Worm (Caenorhabditis elegans) whole organism, L1 larva: Measurements from ENCODE around the gene aqp-11.

Experiments used
- ama-1 ChIP-seq: fragments of 150-350 bp; optimal IDR thresholded peaks from 2 replicates; lab custom pipeline; 2014
- elt-2 ChIP-seq: sonication (generic microtip); optimal IDR thresholded peaks from 2 replicates; lab custom pipeline; 2016; ENCODE audit warnings: missing genetic modification characterization, mild to moderate bottlenecking, inconsistent platforms, missing compliant biosample characterization, missing genetic modification reagents
- lin-35 ChIP-seq, 2 experiments: fragments of 150-350 bp; optimal IDR thresholded peaks; 2 replicates each; lab custom pipeline; 2014; ENCODE audit warnings: missing biosample characterization in 2 of 2, missing genetic modification characterization in 2 of 2, missing genetic modification reagents in 2 of 2
- nhr-28 ChIP-seq: fragments of 150-350 bp; optimal IDR thresholded peaks from 2 replicates; lab custom pipeline; 2014; ENCODE audit warnings: missing biosample characterization, missing genetic modification characterization
- nhr-76 ChIP-seq: sonication (generic microtip); optimal IDR thresholded peaks from 2 replicates; lab custom pipeline; 2017; ENCODE audit warnings: missing biosample characterization, missing genetic modification characterization
- sptf-1 ChIP-seq: fragments of 150-350 bp; optimal IDR thresholded peaks from 2 replicates; lab custom pipeline; 2014; ENCODE audit warnings: missing biosample characterization, missing genetic modification characterization
- unc-62 ChIP-seq: fragments of 150-350 bp; optimal IDR thresholded peaks from 2 replicates; lab custom pipeline; 2014; ENCODE audit warnings: missing biosample characterization, missing genetic modification reagents, missing genetic modification characterization

ce11 chrIII:13656680-13657079 is 16.4 kb upstream of the aqp-11 start:
- no peak for TF ChIP-seq unc-62 (GFP tag; lab: Kevin White, UChicago)
- TF ChIP-seq sptf-1 (tag; lab: Kevin White, UChicago): no peak
- no peak for TF ChIP-seq elt-2
- TF ChIP-seq nhr-28 (tag; lab: Kevin White, UChicago): no peak
- no peak for TF ChIP-seq nhr-76 (tag; lab: Kevin White, UChicago)
- no peak for TF ChIP-seq lin-35 (GFP tag; optimal IDR thresholded peaks at IDR 0.05; lab: Kevin White, UChicago)
- no peak for TF ChIP-seq ama-1 (lab: Kevin White, UChicago)
